Fruit fly (Drosophila melanogaster) whole organism, embryonic: Measurements from ENCODE around the gene sau.

ENCODE experiments used
- Antp ChIP-seq: fragments of 200-800 bp; sonication (Bioruptor generic); optimal IDR thresholded peaks from 3 replicates; lab custom pipeline; 2016; ENCODE audit warnings: missing biosample characterization, missing genetic modification characterization
- Atf-2 ChIP-seq: fragments of 200-800 bp; sonication (Bioruptor generic); optimal IDR thresholded peaks from 2 replicates; lab custom pipeline; 2016; ENCODE audit warnings: missing biosample characterization, missing genetic modification characterization
- Atf3 ChIP-seq: fragments of 200-800 bp; sonication (Bioruptor generic); optimal IDR thresholded peaks from 3 replicates; lab custom pipeline; 2016; ENCODE audit warnings: missing biosample characterization, missing genetic modification characterization
- B-H2 ChIP-seq: fragments of 200-800 bp; sonication (Bioruptor generic); optimal IDR thresholded peaks from 2 replicates; lab custom pipeline; 2018; ENCODE audit warnings: missing biosample characterization, mild to moderate bottlenecking, missing genetic modification characterization
- Bdp1 ChIP-seq: fragments of 200-800 bp; sonication (Bioruptor generic); optimal IDR thresholded peaks from 3 replicates; lab custom pipeline; 2016; ENCODE audit warnings: missing biosample characterization, missing genetic modification characterization
- Bgb ChIP-seq: fragments of 200-800 bp; sonication (Bioruptor generic); IDR thresholded peaks from 2 replicates; pipeline ENCODE4 v1.3.6; 2022; ENCODE audit warnings: missing biosample characterization, missing genetic modification characterization; ENCODE audit not compliant: partially characterized antibody
- CG10431 ChIP-seq: fragments of 200-800 bp; sonication (Bioruptor generic); optimal IDR thresholded peaks from 3 replicates; lab custom pipeline; 2018; ENCODE audit warnings: missing biosample characterization, mild to moderate bottlenecking, missing genetic modification characterization
- CG11504 ChIP-seq: fragments of 200-800 bp; sonication (Bioruptor generic); optimal IDR thresholded peaks from 3 replicates; lab custom pipeline; 2019; ENCODE audit warnings: missing biosample characterization, mild to moderate bottlenecking, missing genetic modification characterization, moderate library complexity
- CG12236 ChIP-seq: fragments of 200-800 bp; sonication (Bioruptor generic); optimal IDR thresholded peaks from 2 replicates; lab custom pipeline; 2016; ENCODE audit warnings: missing biosample characterization, missing genetic modification characterization
- CG12299 ChIP-seq: fragments of 200-800 bp; sonication (Bioruptor generic); optimal IDR thresholded peaks from 2 replicates; lab custom pipeline; 2018; ENCODE audit warnings: missing biosample characterization, mild to moderate bottlenecking, missing genetic modification characterization
- CG18619 ChIP-seq: fragments of 200-800 bp; sonication (Bioruptor generic); optimal IDR thresholded peaks from 3 replicates; lab custom pipeline; 2017; ENCODE audit warnings: missing biosample characterization, mild to moderate bottlenecking, missing genetic modification characterization
- CG2202 ChIP-seq: fragments of 200-800 bp; sonication (Bioruptor generic); optimal IDR thresholded peaks from 2 replicates; lab custom pipeline; 2018; ENCODE audit warnings: missing biosample characterization, mild to moderate bottlenecking, missing genetic modification characterization
- CG2875 ChIP-seq: fragments of 200-800 bp; sonication (Bioruptor generic); optimal IDR thresholded peaks from 2 replicates; lab custom pipeline; 2017; ENCODE audit warnings: missing biosample characterization, mild to moderate bottlenecking, missing genetic modification characterization, missing genetic modification reagents
- CG30431 ChIP-seq: fragments of 200-800 bp; sonication (Bioruptor generic); optimal IDR thresholded peaks from 2 replicates; lab custom pipeline; 2017; ENCODE audit warnings: missing biosample characterization, missing genetic modification characterization
- CG3407 ChIP-seq: fragments of 200-800 bp; sonication (Bioruptor generic); optimal IDR thresholded peaks from 2 replicates; lab custom pipeline; 2018; ENCODE audit warnings: missing biosample characterization, mild to moderate bottlenecking, missing genetic modification characterization
- CG3995 ChIP-seq: fragments of 200-800 bp; sonication (Bioruptor generic); optimal IDR thresholded peaks from 3 replicates; lab custom pipeline; 2016; ENCODE audit warnings: missing biosample characterization, missing genetic modification characterization
- CG4404 ChIP-seq: fragments of 200-800 bp; sonication (Bioruptor generic); IDR thresholded peaks from 2 replicates; pipeline ENCODE4 v1.3.6; 2022; ENCODE audit warnings: missing biosample characterization, missing genetic modification characterization
- CG7271 ChIP-seq: fragments of 200-800 bp; sonication (Bioruptor generic); optimal IDR thresholded peaks from 2 replicates; lab custom pipeline; 2018; ENCODE audit warnings: missing biosample characterization, mild to moderate bottlenecking, missing genetic modification characterization, moderate library complexity
- CG8281 ChIP-seq: fragments of 200-800 bp; sonication (Bioruptor generic); optimal IDR thresholded peaks from 2 replicates; lab custom pipeline; 2018; ENCODE audit warnings: missing biosample characterization, mild to moderate bottlenecking, missing genetic modification characterization, moderate library complexity
- CG8388 ChIP-seq: fragments of 200-800 bp; sonication (Bioruptor generic); optimal IDR thresholded peaks from 2 replicates; lab custom pipeline; 2019; ENCODE audit warnings: missing biosample characterization, mild to moderate bottlenecking, missing genetic modification characterization, moderate library complexity
- Hr51 ChIP-seq, 2 experiments: fragments of 200-800 bp; sonication (Bioruptor generic); optimal IDR thresholded peaks; 2 replicates in 1 of 2; 3 replicates in 1 of 2; lab custom pipeline; 2016 to 2018; ENCODE audit warnings: missing biosample characterization in 2 of 2, missing genetic modification characterization in 2 of 2, mild to moderate bottlenecking in 1 of 2, moderate library complexity in 1 of 2
- Optix ChIP-seq: fragments of 200-800 bp; sonication (Bioruptor generic); IDR thresholded peaks from 3 replicates; pipeline ENCODE4 v1.3.6; 2022; ENCODE audit warnings: missing biosample characterization, missing genetic modification characterization
- cato ChIP-seq: fragments of 200-800 bp; sonication (Bioruptor generic); optimal IDR thresholded peaks from 2 replicates; lab custom pipeline; 2016; ENCODE audit warnings: missing biosample characterization, missing genetic modification characterization, borderline replicate concordance
- crp ChIP-seq, 2 experiments: fragments of 200-800 bp; sonication (Bioruptor generic); optimal IDR thresholded peaks; 2 replicates in 1 of 2; 3 replicates in 1 of 2; lab custom pipeline; 2017; ENCODE audit warnings: missing biosample characterization in 2 of 2, missing genetic modification characterization in 2 of 2, mild to moderate bottlenecking in 1 of 2, moderate library complexity in 1 of 2
- eve ChIP-seq, 2 experiments: fragments of >200 bp; optimal IDR thresholded peaks; 2 replicates each; lab custom pipeline; 2017; ENCODE audit warnings: missing biosample characterization in 2 of 2, missing genetic modification characterization in 2 of 2
- ham ChIP-seq: fragments of 200-800 bp; sonication (Bioruptor generic); IDR thresholded peaks from 2 replicates; pipeline ENCODE4 v1.3.6; 2022; ENCODE audit warnings: missing biosample characterization, missing genetic modification characterization
- ind ChIP-seq: fragments of 200-800 bp; sonication (Bioruptor generic); optimal IDR thresholded peaks from 3 replicates; lab custom pipeline; 2016; ENCODE audit warnings: missing biosample characterization, missing genetic modification characterization
- jigr1 ChIP-seq: fragments of 200-800 bp; sonication (Bioruptor generic); IDR thresholded peaks from 3 replicates; pipeline ENCODE4 v1.3.6; 2022; ENCODE audit warnings: missing biosample characterization, missing genetic modification characterization
- jing ChIP-seq: fragments of 200-800 bp; sonication (Bioruptor generic); optimal IDR thresholded peaks from 2 replicates; lab custom pipeline; 2018; ENCODE audit warnings: missing biosample characterization, mild to moderate bottlenecking, missing genetic modification characterization
- lilli ChIP-seq: fragments of 200-800 bp; sonication (Bioruptor generic); optimal IDR thresholded peaks from 3 replicates; lab custom pipeline; 2016; ENCODE audit warnings: missing biosample characterization, missing genetic modification characterization
- luna ChIP-seq: fragments of 200-800 bp; sonication (Bioruptor generic); optimal IDR thresholded peaks from 2 replicates; lab custom pipeline; 2016; ENCODE audit warnings: missing biosample characterization, missing genetic modification characterization
- nmo ChIP-seq: fragments of 200-800 bp; sonication (Bioruptor generic); optimal IDR thresholded peaks from 2 replicates; lab custom pipeline; 2018; ENCODE audit warnings: missing biosample characterization, mild to moderate bottlenecking, missing genetic modification characterization, moderate library complexity
- pho ChIP-seq: fragments of 200-800 bp; sonication (Bioruptor generic); optimal IDR thresholded peaks from 2 replicates; lab custom pipeline; 2016; ENCODE audit warnings: missing biosample characterization, missing genetic modification characterization
- phol ChIP-seq: fragments of 200-800 bp; sonication (Bioruptor generic); optimal IDR thresholded peaks from 3 replicates; lab custom pipeline; 2018; ENCODE audit warnings: missing biosample characterization, mild to moderate bottlenecking, missing genetic modification characterization, moderate library complexity
- prd ChIP-seq, 3 experiments: fragments of >200 bp in 2 of 3; fragments of 200-800 bp in 1 of 3; sonication (Bioruptor generic) in 1 of 3; optimal IDR thresholded peaks in 2 of 3; IDR thresholded peaks in 1 of 3; 2 replicates in 2 of 3; 3 replicates in 1 of 3; pipeline versions ENCODE4 v1.3.6 to Lab custom; 2017 to 2022; ENCODE audit warnings: missing biosample characterization in 1 of 3, missing genetic modification characterization in 1 of 3
- pzg ChIP-seq: fragments of 200-800 bp; sonication (Bioruptor generic); optimal IDR thresholded peaks from 3 replicates; lab custom pipeline; 2018; ENCODE audit warnings: missing biosample characterization, mild to moderate bottlenecking, missing genetic modification characterization, moderate library complexity
- sc ChIP-seq, 3 experiments: fragments of >200 bp in 2 of 3; fragments of 200-800 bp in 1 of 3; sonication (Bioruptor generic) in 1 of 3; optimal IDR thresholded peaks; 2 replicates in 2 of 3; 3 replicates in 1 of 3; lab custom pipeline; 2017; ENCODE audit warnings: mild to moderate bottlenecking in 1 of 3, missing biosample characterization in 1 of 3, missing genetic modification characterization in 1 of 3, missing genetic modification reagents in 1 of 3
- tna ChIP-seq: fragments of 200-800 bp; sonication (Bioruptor generic); IDR thresholded peaks from 2 replicates; pipeline ENCODE4 v1.3.6; 2022; ENCODE audit warnings: missing biosample characterization, missing genetic modification characterization; ENCODE audit not compliant: partially characterized antibody
- tup ChIP-seq: fragments of 200-800 bp; sonication (Bioruptor generic); optimal IDR thresholded peaks from 2 replicates; lab custom pipeline; 2016; ENCODE audit warnings: missing biosample characterization, mild to moderate bottlenecking, missing genetic modification characterization, moderate library complexity
- unc-4 ChIP-seq: fragments of 200-800 bp; sonication (Bioruptor generic); IDR thresholded peaks from 2 replicates; pipeline ENCODE4 v1.3.6; 2022; ENCODE audit warnings: missing biosample characterization, missing genetic modification characterization; ENCODE audit not compliant: partially characterized antibody
- z ChIP-seq: fragments of 200-800 bp; sonication (Bioruptor generic); IDR thresholded peaks from 3 replicates; pipeline ENCODE4 v1.3.6; 2022; ENCODE audit warnings: missing biosample characterization, missing genetic modification characterization

The sau gene

DNA sequence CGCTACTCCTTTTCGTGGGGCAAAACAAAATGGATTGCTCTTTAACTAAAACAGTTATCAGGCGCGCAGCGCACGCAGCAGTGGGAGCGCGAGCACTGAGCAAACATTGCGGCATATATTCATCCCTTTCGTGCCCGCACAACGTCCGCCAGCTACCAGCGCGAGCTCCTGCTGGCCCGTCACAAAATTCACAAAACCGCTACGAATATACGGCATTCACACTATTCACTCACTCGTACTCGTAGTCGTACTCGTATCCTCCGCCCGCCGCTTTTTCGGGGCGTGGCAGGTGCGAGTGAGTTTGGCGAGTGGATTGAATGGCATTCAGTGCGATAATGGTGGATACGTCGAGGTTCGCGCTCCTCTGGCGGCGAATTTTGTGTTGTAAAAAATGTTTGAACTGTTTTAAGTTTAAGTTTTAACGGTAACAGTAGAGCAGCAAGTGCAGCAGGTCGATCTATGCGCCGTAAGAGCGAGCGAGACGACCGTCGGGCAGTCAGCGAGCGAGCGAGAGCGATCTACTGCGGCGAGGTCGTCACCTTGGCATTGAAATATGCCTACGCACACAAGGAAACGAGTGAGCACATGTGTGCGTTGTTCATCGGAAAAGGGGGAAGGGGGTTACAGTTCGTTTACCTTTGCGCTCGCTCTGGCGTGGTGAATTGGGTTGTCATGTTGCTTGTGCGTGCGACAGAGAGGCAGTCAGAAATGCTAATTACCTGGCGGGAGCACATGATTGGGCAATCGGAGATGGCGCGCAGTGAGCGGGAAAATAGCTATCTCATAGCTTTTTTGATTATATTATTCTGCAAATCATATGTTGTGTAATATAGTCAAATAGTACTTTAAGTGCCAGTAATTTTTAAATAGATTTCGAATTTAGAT, 29.3 kb upstream of the sau start (continued):
- peak; percentile 60 for TF ChIP-seq CG18619 (GFP tag; lab: Kevin White, UChicago)
- TF ChIP-seq CG11504 (tag; lab: Kevin White, UChicago), result peak; percentile 69
- TF ChIP-seq CG12236 (GFP tag; lab: Kevin White, UChicago), result no peak
- TF ChIP-seq CG8281 (tag; lab: Kevin White, UChicago), result peak; percentile 14
- TF ChIP-seq Bdp1 (GFP tag; lab: Kevin White, UChicago), result peak; percentile 28
- TF ChIP-seq CG12299, result peak; percentile 20
- peak; percentile 54 for TF ChIP-seq phol
- peak; percentile 57 for TF ChIP-seq CG10431 (GFP tag; lab: Kevin White, UChicago)
- TF ChIP-seq luna (GFP tag; lab: Kevin White, UChicago), result peak; percentile 19
- no peak for TF ChIP-seq CG8388 (GFP tag; lab: Kevin White, UChicago)
- no peak for TF ChIP-seq tna (GFP tag; lab: Robert Waterston, UW)
- peak; percentile 53 for TF ChIP-seq B-H2 (GFP tag; lab: Kevin White, UChicago)
- no peak for TF ChIP-seq Bgb (GFP tag; lab: Robert Waterston, UW)
- TF ChIP-seq unc-4, result no peak
- peak; percentile 18 for TF ChIP-seq pzg
- no peak for TF ChIP-seq prd (optimal IDR thresholded peaks at IDR 0.05; lab: Kevin White, UChicago)
- TF ChIP-seq prd (GFP tag; IDR thresholded peaks at IDR 0.05; lab: Robert Waterston, UW), result no peak
- TF ChIP-seq CG4404 (GFP tag; lab: Robert Waterston, UW), result no peak
- no peak for TF ChIP-seq cato
- TF ChIP-seq z, result no peak
- TF ChIP-seq tup, result peak; percentile 10
- TF ChIP-seq eve (GFP tag; optimal IDR thresholded peaks at IDR 0.05; lab: Kevin White, UChicago), result no peak
- TF ChIP-seq CG2875 (GFP tag; lab: Kevin White, UChicago), result peak; percentile 55
- TF ChIP-seq ind (GFP tag; lab: Kevin White, UChicago), result peak; percentile 13
- TF ChIP-seq CG3995 (GFP tag; lab: Kevin White, UChicago), result peak; percentile 17
- no peak for TF ChIP-seq ham (GFP tag; lab: Robert Waterston, UW)
- no peak for TF ChIP-seq sc (optimal IDR thresholded peaks at IDR 0.05; lab: Kevin White, UChicago)
- TF ChIP-seq sc (GFP tag; optimal IDR thresholded peaks at IDR 0.05; lab: Kevin White, UChicago), result peak; percentile 49
- peak in 1 of 2 experiments; percentile 59 for TF ChIP-seq Hr51 (GFP tag; optimal IDR thresholded peaks at IDR 0.05; lab: Kevin White, UChicago)
- TF ChIP-seq crp (GFP tag; optimal IDR thresholded peaks at IDR 0.05; lab: Kevin White, UChicago), result peak in 1 of 2 experiments; percentile 54
- no peak for TF ChIP-seq Atf-2
- TF ChIP-seq pho (GFP tag; lab: Kevin White, UChicago), result peak; percentile 53
- peak; percentile 18 for TF ChIP-seq Antp
- no peak for TF ChIP-seq jing
- no peak for TF ChIP-seq CG30431 (GFP tag; lab: Kevin White, UChicago)
- TF ChIP-seq Optix, result no peak
- peak; percentile 63 for TF ChIP-seq nmo (GFP tag; lab: Kevin White, UChicago)
- TF ChIP-seq CG3407 (GFP tag; lab: Kevin White, UChicago), result peak; percentile 33
- no peak for TF ChIP-seq jigr1 (GFP tag; lab: Robert Waterston, UW)
- TF ChIP-seq CG2202 (tag; lab: Kevin White, UChicago), result no peak
- no peak for TF ChIP-seq CG7271
- TF ChIP-seq Atf3, result no peak
- TF ChIP-seq lilli, result peak; percentile 59
